Fruit fly (Drosophila melanogaster): ENCODE results near the gene Desat1.

DNA sequence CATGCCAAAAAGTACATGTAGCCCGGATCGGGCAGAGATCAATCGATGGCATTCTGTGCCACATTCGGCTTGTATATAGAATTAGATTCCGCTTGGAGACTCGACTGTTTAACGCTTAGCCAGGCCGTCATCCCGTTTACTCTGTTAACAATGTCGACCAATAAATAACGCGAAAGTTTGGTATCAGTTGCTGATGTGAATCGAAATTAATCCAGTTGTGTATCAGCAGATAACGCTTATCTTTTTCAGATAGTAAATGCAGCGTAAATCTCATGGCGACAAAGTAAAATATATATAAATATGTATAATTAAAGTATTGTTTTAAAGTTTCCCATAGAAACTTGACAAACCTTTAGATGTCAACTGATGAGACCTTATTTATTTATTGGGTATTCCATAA is 28.0 kb upstream of the Desat1 start:
- TF ChIP-seq br (GFP tag; optimal IDR thresholded peaks at IDR 0.05), result no peak
- TF ChIP-seq jim (GFP tag; optimal IDR thresholded peaks at IDR 0.05), result no peak
- no peak for TF ChIP-seq psq (GFP tag; optimal IDR thresholded peaks at IDR 0.05)
- no peak for TF ChIP-seq HLH106 (tag; optimal IDR thresholded peaks at IDR 0.05)
- TF ChIP-seq pan (optimal IDR thresholded peaks at IDR 0.05), result no peak
- no peak for TF ChIP-seq OdsH (GFP tag; optimal IDR thresholded peaks at IDR 0.05)
- TF ChIP-seq Vsx2 (GFP tag; optimal IDR thresholded peaks at IDR 0.05; ENCODE audit: partially characterized antibody), result no peak
- no peak for TF ChIP-seq Rel (GFP tag; optimal IDR thresholded peaks at IDR 0.05)
- TF ChIP-seq Rel (tag; optimal IDR thresholded peaks at IDR 0.05), result no peak
- TF ChIP-seq fru (GFP tag; optimal IDR thresholded peaks at IDR 0.05), result no peak

Data from whole organism, wandering third instar larva.